Worm (Caenorhabditis elegans) whole organism, midembryonic: ENCODE measurements around the gene VM106R.1.
A peak's percentile ranks its signal among the peaks of the same experiment; 100 is the strongest.

Experiments used
- T22C8.4 ChIP-seq: fragments of 200-800 bp; sonication (Bioruptor generic); IDR thresholded peaks from 2 replicates; pipeline ENCODE4 v1.3.6; 2022; ENCODE audit warnings: missing genetic modification characterization, missing compliant biosample characterization
- cog-1 ChIP-seq: sonication (generic microtip); optimal IDR thresholded peaks from 2 replicates; lab custom pipeline; 2016; ENCODE audit warnings: missing genetic modification characterization, missing compliant biosample characterization
- flt-1 ChIP-seq: fragments of 200-800 bp; sonication (Bioruptor generic); IDR thresholded peaks from 2 replicates; pipeline ENCODE4 v1.3.6; 2022; ENCODE audit warnings: missing genetic modification characterization, missing compliant biosample characterization
- klf-2 ChIP-seq: fragments of 200-800 bp; sonication (Bioruptor generic); conservative IDR thresholded peaks from 2 replicates; pipeline ENCODE4 v1.3.6; 2022; ENCODE audit warnings: missing genetic modification reagents, missing genetic modification characterization, missing compliant biosample characterization
- med-1 ChIP-seq: sonication (generic microtip); optimal IDR thresholded peaks from 2 replicates; lab custom pipeline; 2017; ENCODE audit warnings: missing genetic modification characterization, mild to moderate bottlenecking, missing compliant biosample characterization, antibody characterized with exemption, missing genetic modification reagents; ENCODE audit not compliant: insufficient read depth
- ref-1 ChIP-seq: fragments of 200-800 bp; sonication (Bioruptor generic); conservative IDR thresholded peaks from 2 replicates; pipeline ENCODE4 v1.3.6; 2022; ENCODE audit warnings: missing genetic modification reagents, missing genetic modification characterization, missing compliant biosample characterization
- tab-1 ChIP-seq: fragments of 200-800 bp; sonication (Bioruptor generic); IDR thresholded peaks from 2 replicates; pipeline ENCODE4 v1.3.6; 2022; ENCODE audit warnings: missing genetic modification characterization, missing compliant biosample characterization
- ztf-23 ChIP-seq: fragments of 200-800 bp; sonication (Bioruptor generic); IDR thresholded peaks from 2 replicates; pipeline ENCODE4 v1.3.6; 2022; ENCODE audit warnings: missing genetic modification reagents, missing genetic modification characterization, missing compliant biosample characterization
- ztf-29 ChIP-seq: fragments of 200-800 bp; sonication (Bioruptor generic); IDR thresholded peaks from 2 replicates; pipeline ENCODE4 v1.3.6; 2022; ENCODE audit warnings: missing genetic modification reagents, missing genetic modification characterization, missing compliant biosample characterization

ce11 chrII:10868670-10869246, 39.8 kb upstream of the VM106R.1 start, which contains the start of the genes gmps-1 and cap-2:
- TF ChIP-seq flt-1 (GFP tag; lab: Robert Waterston, UW) (peak; percentile 76), med-1 (GFP tag; lab: Kevin White, UChicago) (no peak), ztf-23 (GFP tag; lab: Robert Waterston, UW) (peak; percentile 59; the same call in 1 of the 2 replicates), cog-1 (tag; lab: Kevin White, UChicago) (peak; percentile 64), ref-1 (GFP tag; lab: Robert Waterston, UW) (no peak), klf-2 (GFP tag; lab: Robert Waterston, UW) (no peak), tab-1 (GFP tag; lab: Robert Waterston, UW) (no peak), T22C8.4 (peak; percentile 86), ztf-29 (GFP tag; lab: Robert Waterston, UW) (no peak)
